Worm (Caenorhabditis elegans) whole organism, late embryonic: ENCODE data around the gene F13A2.5.

Experiments
- K02D7.2 ChIP-seq: sonication (generic microtip); optimal IDR thresholded peaks from 2 replicates; lab custom pipeline; 2017; ENCODE audit warnings: mild to moderate bottlenecking, missing genetic modification characterization, missing compliant biosample characterization
- K09A11.1 ChIP-seq: sonication (generic microtip); optimal IDR thresholded peaks from 2 replicates; lab custom pipeline; 2017; ENCODE audit warnings: antibody characterized with exemption, mild to moderate bottlenecking, missing genetic modification characterization, missing compliant biosample characterization; ENCODE audit not compliant: insufficient read depth
- T23F11.4 ChIP-seq: fragments of 200-800 bp; sonication (Bioruptor generic); optimal IDR thresholded peaks from 2 replicates; lab custom pipeline; 2018; ENCODE audit warnings: mild to moderate bottlenecking, missing genetic modification characterization, missing compliant biosample characterization
- ahr-1 ChIP-seq: sonication (generic microtip); optimal IDR thresholded peaks from 2 replicates; lab custom pipeline; 2016; ENCODE audit warnings: missing genetic modification characterization, missing compliant biosample characterization
- ceh-22 ChIP-seq: sonication (generic microtip); optimal IDR thresholded peaks from 2 replicates; lab custom pipeline; 2017; ENCODE audit warnings: missing biosample characterization, missing genetic modification characterization
- ceh-30 ChIP-seq: fragments of 150-350 bp; optimal IDR thresholded peaks from 2 replicates; lab custom pipeline; 2014; ENCODE audit warnings: missing biosample characterization, missing genetic modification characterization
- ceh-31 ChIP-seq: sonication (generic microtip); optimal IDR thresholded peaks from 2 replicates; lab custom pipeline; 2016; ENCODE audit warnings: missing genetic modification characterization, missing compliant biosample characterization
- ceh-45 ChIP-seq: fragments of 200-800 bp; sonication (Bioruptor generic); IDR thresholded peaks from 2 replicates; pipeline ENCODE4 v1.3.6; 2022; ENCODE audit warnings: missing genetic modification reagents, missing genetic modification characterization, missing compliant biosample characterization
- ceh-48 ChIP-seq: sonication (generic microtip); optimal IDR thresholded peaks from 2 replicates; lab custom pipeline; 2016; ENCODE audit warnings: missing genetic modification characterization, inconsistent platforms, missing compliant biosample characterization
- ceh-6 ChIP-seq: fragments of 200-800 bp; sonication (Bioruptor generic); optimal IDR thresholded peaks from 2 replicates; lab custom pipeline; 2018; ENCODE audit warnings: mild to moderate bottlenecking, missing genetic modification characterization, missing compliant biosample characterization
- ceh-9 ChIP-seq: sonication (generic microtip); optimal IDR thresholded peaks from 2 replicates; lab custom pipeline; 2016; ENCODE audit warnings: mild to moderate bottlenecking, missing genetic modification characterization, inconsistent platforms, missing compliant biosample characterization
- elt-2 ChIP-seq: sonication (generic microtip); optimal IDR thresholded peaks from 2 replicates; lab custom pipeline; 2016; ENCODE audit warnings: missing genetic modification reagents, missing genetic modification characterization, missing compliant biosample characterization
- ets-4 ChIP-seq: sonication (generic microtip); optimal IDR thresholded peaks from 2 replicates; lab custom pipeline; 2016; ENCODE audit warnings: missing genetic modification characterization, missing compliant biosample characterization
- eyg-1 ChIP-seq: sonication (generic microtip); optimal IDR thresholded peaks from 2 replicates; lab custom pipeline; 2016; ENCODE audit warnings: missing genotype, missing genetic modification characterization, missing compliant biosample characterization
- gmeb-2 ChIP-seq: sonication (generic microtip); optimal IDR thresholded peaks from 2 replicates; lab custom pipeline; 2016; ENCODE audit warnings: missing genetic modification characterization, inconsistent platforms, missing compliant biosample characterization
- hlh-30 ChIP-seq: sonication (generic microtip); optimal IDR thresholded peaks from 2 replicates; lab custom pipeline; 2017; ENCODE audit warnings: antibody characterized with exemption, missing genetic modification characterization, missing compliant biosample characterization; ENCODE audit not compliant: insufficient read depth
- hlh-8 ChIP-seq: sonication (generic microtip); optimal IDR thresholded peaks from 2 replicates; lab custom pipeline; 2016; ENCODE audit warnings: missing genotype, missing genetic modification characterization, missing compliant biosample characterization
- lin-11 ChIP-seq: fragments of 200-800 bp; sonication (Bioruptor generic); optimal IDR thresholded peaks from 2 replicates; lab custom pipeline; 2018; ENCODE audit warnings: mild to moderate bottlenecking, missing genetic modification characterization, missing compliant biosample characterization
- nfya-1 ChIP-seq: sonication (generic microtip); optimal IDR thresholded peaks from 2 replicates; lab custom pipeline; 2017; ENCODE audit warnings: missing genetic modification characterization, mild to moderate bottlenecking, missing compliant biosample characterization, antibody characterized with exemption, moderate library complexity
- nhr-11 ChIP-seq: fragments of 150-350 bp; optimal IDR thresholded peaks from 2 replicates; lab custom pipeline; 2014; ENCODE audit warnings: missing biosample characterization, missing genetic modification characterization
- nhr-232 ChIP-seq: sonication (generic microtip); optimal IDR thresholded peaks from 2 replicates; lab custom pipeline; 2016; ENCODE audit warnings: missing genetic modification characterization, missing compliant biosample characterization
- odd-2 ChIP-seq: sonication (generic microtip); optimal IDR thresholded peaks from 2 replicates; lab custom pipeline; 2017; ENCODE audit warnings: antibody characterized with exemption, mild to moderate bottlenecking, missing genetic modification characterization, missing compliant biosample characterization
- pag-3 ChIP-seq: sonication (generic microtip); optimal IDR thresholded peaks from 2 replicates; lab custom pipeline; 2016; ENCODE audit warnings: missing compliant biosample characterization, missing genetic modification characterization, borderline replicate concordance
- pax-1 ChIP-seq: fragments of 150-350 bp; optimal IDR thresholded peaks from 2 replicates; lab custom pipeline; 2014; ENCODE audit warnings: missing biosample characterization, missing genetic modification characterization
- pha-2 ChIP-seq: sonication (generic microtip); optimal IDR thresholded peaks from 2 replicates; lab custom pipeline; 2017; ENCODE audit warnings: mild to moderate bottlenecking, missing genetic modification characterization, missing compliant biosample characterization
- pha-4 ChIP-seq: fragments of 150-350 bp; optimal IDR thresholded peaks from 2 replicates; lab custom pipeline; 2018; ENCODE audit warnings: missing biosample characterization, missing genetic modification reagents, missing genetic modification characterization
- rnt-1 ChIP-seq: sonication (generic microtip); optimal IDR thresholded peaks from 2 replicates; lab custom pipeline; 2016; ENCODE audit warnings: missing genetic modification characterization, missing compliant biosample characterization
- sox-4 ChIP-seq: sonication (generic microtip); optimal IDR thresholded peaks from 2 replicates; lab custom pipeline; 2017; ENCODE audit warnings: mild to moderate bottlenecking, missing genetic modification characterization, inconsistent platforms, missing compliant biosample characterization
- tbx-7 ChIP-seq: sonication (generic microtip); optimal IDR thresholded peaks from 2 replicates; lab custom pipeline; 2016; ENCODE audit warnings: missing genotype, missing genetic modification characterization, missing compliant biosample characterization
- unc-42 ChIP-seq: sonication (generic microtip); optimal IDR thresholded peaks from 2 replicates; lab custom pipeline; 2016; ENCODE audit warnings: missing genotype, missing genetic modification characterization, missing compliant biosample characterization
- unc-55 ChIP-seq: sonication (generic microtip); optimal IDR thresholded peaks from 2 replicates; lab custom pipeline; 2017; ENCODE audit warnings: missing biosample characterization, missing genetic modification reagents, missing genetic modification characterization

Gene F13A2.5

ce11 chrV:4370515-4370914, 31.2 kb downstream of the F13A2.5 start:
- TF ChIP-seq nfya-1 (tag; lab: Kevin White, UChicago) (no peak), pag-3 (tag; lab: Kevin White, UChicago) (no peak), ceh-30 (tag; lab: Kevin White, UChicago) (no peak), ceh-45 (no peak), rnt-1 (tag; lab: Kevin White, UChicago) (no peak), sox-4 (tag; lab: Kevin White, UChicago) (no peak), gmeb-2 (tag; lab: Kevin White, UChicago) (no peak), hlh-30 (tag; lab: Kevin White, UChicago) (no peak)

DNA sequence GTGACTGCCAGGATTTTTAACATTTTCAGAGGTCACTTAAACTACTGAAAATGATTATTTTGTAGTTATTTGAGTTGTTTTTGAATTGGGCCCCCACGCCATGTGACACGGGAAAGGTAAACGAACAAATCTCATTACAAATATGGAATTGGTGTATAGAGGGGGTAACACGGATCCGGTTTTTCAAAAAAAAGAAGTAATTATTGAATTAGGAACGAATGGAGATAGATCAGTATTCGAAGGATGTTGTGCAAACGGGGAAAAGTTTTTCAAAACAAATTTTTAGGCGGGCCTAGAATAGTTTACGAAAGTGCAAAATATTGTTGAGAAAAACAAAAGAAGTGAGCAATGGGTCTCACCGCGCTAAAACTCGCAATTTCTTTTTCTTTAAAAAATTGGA, 35.3 kb downstream of the F13A2.5 start, which contains the start of gene F32D1.11:
Gene F32D1.11, minus strand, starts transcription at position 101 of the 400 bp plus-strand sequence.
- TF ChIP-seq hlh-8 (no peak), K02D7.2 (tag; lab: Kevin White, UChicago) (no peak), ceh-45 (no peak), pha-2 (no peak), ceh-9 (tag; lab: Kevin White, UChicago) (no peak), ceh-22 (no peak), nhr-232 (tag; lab: Kevin White, UChicago) (no peak), nhr-11 (no peak), K09A11.1 (no peak)

ce11 chrV:4364517-4364916, 37.2 kb downstream of the F13A2.5 start, which contains the start of gene grl-13:
Gene grl-13 (minus strand): TSS chrV:4364617.
- TF ChIP-seq eyg-1 (tag; lab: Kevin White, UChicago) (no peak), nhr-11 (no peak), elt-2 (tag; lab: Kevin White, UChicago) (no peak), ceh-30 (tag; lab: Kevin White, UChicago) (no peak), rnt-1 (tag; lab: Kevin White, UChicago) (no peak), ets-4 (tag; lab: Kevin White, UChicago) (no peak), pax-1 (tag; lab: Kevin White, UChicago) (no peak), ceh-48 (tag; lab: Kevin White, UChicago) (no peak), tbx-7 (tag; lab: Kevin White, UChicago) (no peak), ceh-31 (tag; lab: Kevin White, UChicago) (no peak), odd-2 (tag; lab: Kevin White, UChicago) (no peak), ahr-1 (tag; lab: Kevin White, UChicago) (no peak)
- TF ChIP-seq, all 69 proteins: peak for 0

ce11 chrV:4361505-4361904, 40.3 kb downstream of the F13A2.5 start, which contains the start of gene F32D1.3:
Gene F32D1.3 (minus strand): TSS chrV:4361569.
- TF ChIP-seq pha-4 (no peak), unc-55 (peak; percentile 4)

DNA sequence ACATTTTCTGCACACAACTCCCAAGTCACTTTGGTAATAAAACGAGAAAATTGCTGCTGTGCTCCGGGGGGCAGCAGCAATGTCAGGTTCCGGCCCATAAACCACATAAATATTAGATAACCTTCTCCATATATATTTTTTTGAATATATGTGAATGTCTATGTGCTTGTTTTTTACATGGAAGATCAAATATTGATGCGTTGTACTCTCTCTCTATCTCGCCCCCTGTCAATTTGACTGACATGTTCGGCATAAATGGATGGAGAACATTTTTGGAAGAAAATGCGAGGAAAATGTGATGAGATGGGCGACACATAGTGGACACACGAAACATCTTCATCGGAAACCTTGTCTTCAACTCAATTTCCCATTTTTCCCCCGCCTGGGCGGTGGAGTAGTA, 41.7 kb downstream of the F13A2.5 start:
- TF ChIP-seq ceh-22: no peak
- TF ChIP-seq T23F11.4 (GFP tag; lab: Kevin White, UChicago): no peak
- TF ChIP-seq ahr-1 (tag; lab: Kevin White, UChicago): no peak
- no peak for TF ChIP-seq nhr-232 (tag; lab: Kevin White, UChicago)
- no peak for TF ChIP-seq pax-1 (tag; lab: Kevin White, UChicago)
- no peak for TF ChIP-seq ceh-31 (tag; lab: Kevin White, UChicago)
- no peak for TF ChIP-seq ceh-30 (tag; lab: Kevin White, UChicago)
- TF ChIP-seq unc-55: peak; percentile 71
- TF ChIP-seq unc-42 (tag; lab: Kevin White, UChicago): peak; percentile 48
- no peak for TF ChIP-seq sox-4 (tag; lab: Kevin White, UChicago)
- TF ChIP-seq lin-11: no peak
- TF ChIP-seq, all 69 proteins: peak for 2

DNA sequence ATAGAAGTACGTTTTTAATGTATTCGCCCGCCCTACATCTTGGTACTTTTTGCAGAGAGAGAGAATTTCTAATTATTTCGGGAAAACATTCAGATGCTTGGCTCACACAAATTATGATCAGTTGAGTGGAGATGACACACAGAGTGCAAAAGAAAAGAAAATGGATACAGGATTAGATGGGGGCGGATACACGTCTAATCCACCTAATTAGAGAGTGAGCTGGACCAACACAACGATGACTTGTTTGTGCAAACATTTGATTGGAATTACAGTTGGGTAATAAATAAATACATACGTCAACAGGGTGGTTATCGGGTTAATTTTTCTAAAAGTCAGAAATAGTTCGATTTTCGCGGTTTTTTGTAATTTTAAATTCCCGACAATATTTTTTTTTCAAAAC, 42.6 kb downstream of the F13A2.5 start:
- TF ChIP-seq pax-1 (tag; lab: Kevin White, UChicago) (no peak), unc-42 (tag; lab: Kevin White, UChicago) (peak; percentile 46), ceh-6 (GFP tag; lab: Kevin White, UChicago) (no peak), ceh-31 (tag; lab: Kevin White, UChicago) (peak; percentile 55)
